Fruit fly (Drosophila melanogaster): ENCODE measurements around the gene dos.

dos gene

DNA sequence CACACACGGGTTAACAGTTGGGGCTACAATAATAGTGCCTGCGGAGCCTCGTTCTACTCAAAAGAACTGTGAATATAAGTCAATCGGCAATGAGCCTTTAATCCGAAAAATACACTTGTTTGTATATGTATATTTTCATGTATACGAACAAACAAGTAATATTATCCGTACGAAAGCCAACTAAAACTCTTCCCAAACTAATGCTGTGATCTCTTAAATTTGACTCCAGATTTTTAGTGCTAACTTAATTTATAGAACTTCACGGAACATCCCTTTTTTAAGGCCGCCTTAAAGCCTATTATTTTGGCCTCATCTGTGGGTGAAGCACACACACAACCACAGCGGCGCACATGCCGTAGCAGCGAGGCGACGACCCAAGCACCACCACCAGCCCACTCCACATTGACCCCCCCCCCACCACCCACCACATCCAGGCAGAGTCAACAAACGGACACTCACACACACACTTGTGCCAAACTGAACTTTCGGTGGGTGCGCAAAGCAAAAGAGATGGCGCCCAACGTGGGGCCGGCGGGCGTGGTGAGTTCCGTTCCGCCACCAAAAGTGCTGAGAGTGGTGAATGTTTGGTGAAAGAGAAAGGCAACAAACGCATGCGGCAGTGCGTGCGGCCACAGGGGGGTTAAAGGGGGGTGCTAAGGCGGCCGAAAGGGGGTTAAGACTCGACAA is 5.0 kb upstream of the dos start (continued):
- TF ChIP-seq dmrt99B (tag; optimal IDR thresholded peaks at IDR 0.05): peak; percentile 92
- peak; percentile 85 for TF ChIP-seq HHEX (GFP tag; optimal IDR thresholded peaks at IDR 0.05)

DNA sequence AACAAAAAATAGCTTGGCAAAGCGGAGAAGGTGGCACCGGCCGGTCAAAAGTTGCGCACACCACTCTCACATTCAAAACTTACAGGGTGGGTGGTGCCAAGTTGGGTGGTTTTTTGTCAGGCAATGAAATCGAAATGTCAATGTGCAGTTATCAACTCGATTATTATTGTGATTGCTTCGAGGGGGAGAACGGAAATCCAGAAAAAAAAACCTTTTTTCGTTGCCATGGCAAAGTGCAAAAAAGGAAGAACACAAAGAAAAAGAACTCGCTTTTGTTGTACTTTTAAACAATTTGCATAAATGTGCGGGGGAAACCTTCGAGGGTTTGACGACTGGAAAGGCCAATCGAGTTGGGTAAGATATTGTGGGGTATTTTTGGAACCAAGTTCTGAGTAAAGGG is 4.4 kb upstream of the dos start:
- TF ChIP-seq nerfin-1 (tag; optimal IDR thresholded peaks at IDR 0.05) (peak; percentile 15), MESR4 (GFP tag; optimal IDR thresholded peaks at IDR 0.05) (no peak), Kr (GFP tag; optimal IDR thresholded peaks at IDR 0.05) (no peak), CG2202 (tag; optimal IDR thresholded peaks at IDR 0.05) (no peak), Ada2b (GFP tag; IDR thresholded peaks at IDR 0.05) (no peak), CG17568 (GFP tag; optimal IDR thresholded peaks at IDR 0.05) (no peak), sqz (GFP tag; optimal IDR thresholded peaks at IDR 0.05) (peak; percentile 64), odd (GFP tag; optimal IDR thresholded peaks at IDR 0.05) (no peak), Bgb (GFP tag; IDR thresholded peaks at IDR 0.05; ENCODE audit: partially characterized antibody) (no peak), CG7271 (tag; optimal IDR thresholded peaks at IDR 0.05) (no peak), eve (GFP tag; optimal IDR thresholded peaks at IDR 0.05) (peak in 1 of 2 experiments; percentile 66), Sox100B (GFP tag; optimal IDR thresholded peaks at IDR 0.05) (no peak), MTF-1 (GFP tag; optimal IDR thresholded peaks at IDR 0.05; ENCODE audit: borderline replicate concordance) (no peak), tgo (GFP tag; IDR thresholded peaks at IDR 0.05) (no peak), chm (GFP tag; IDR thresholded peaks at IDR 0.05) (0 out of 2 replicates have a peak, but pooled peaks have one; percentile 2)

DNA sequence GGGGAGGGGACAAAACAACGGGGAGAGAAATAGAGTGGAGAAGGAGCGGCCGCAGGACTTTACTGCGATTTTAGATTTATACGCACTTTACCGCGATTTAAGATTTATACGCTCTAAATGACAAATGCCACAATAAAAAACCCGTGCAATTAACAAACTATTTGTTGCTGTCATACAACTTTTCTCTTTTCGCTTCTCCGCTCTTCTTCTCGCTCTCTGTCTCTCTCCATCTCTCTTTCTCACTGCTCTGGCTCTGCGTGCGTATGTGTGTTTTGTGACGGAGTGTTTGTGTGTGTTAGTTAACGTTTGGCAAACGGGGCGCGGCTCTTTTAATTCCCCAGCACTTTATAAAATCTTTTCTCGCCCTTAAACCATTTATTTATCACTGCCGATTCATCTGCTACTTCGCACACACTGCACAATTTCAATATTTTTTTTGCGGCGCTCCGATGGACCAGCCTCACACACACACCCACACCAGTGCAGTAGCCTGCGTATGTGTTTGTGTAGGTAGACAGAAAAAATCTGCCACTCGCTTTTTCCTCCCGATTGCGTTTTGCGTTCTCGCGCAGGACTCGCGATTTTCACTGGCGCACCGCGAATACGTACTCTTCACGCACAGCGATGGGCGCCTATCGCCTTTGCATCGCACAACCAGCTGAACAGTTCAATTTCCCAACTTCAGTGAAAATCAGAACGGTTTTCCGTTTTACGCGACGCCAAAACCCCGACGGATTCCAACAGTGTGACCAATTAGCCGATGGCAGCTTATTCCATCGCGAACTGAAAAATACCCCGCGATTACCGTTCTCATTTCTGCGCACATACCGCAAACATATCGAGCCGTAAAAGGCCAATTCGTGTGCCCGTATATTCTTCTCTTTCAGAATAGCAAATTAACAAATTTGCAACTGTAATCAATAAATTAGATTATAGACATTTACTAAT is 3.1 kb upstream of the dos start, which contains the start of gene msn:
Gene msn, minus strand, starts transcription at position 747 of the 948 bp plus-strand sequence.
- TF ChIP-seq row (GFP tag; IDR thresholded peaks at IDR 0.05) (peak; percentile 78), Mes4 (GFP tag; optimal IDR thresholded peaks at IDR 0.05) (peak; percentile 8), Lhr (GFP tag; optimal IDR thresholded peaks at IDR 0.05) (peak; percentile 38), yki (optimal IDR thresholded peaks at IDR 0.05) (peak; percentile 68), CG12744 (GFP tag; optimal IDR thresholded peaks at IDR 0.05) (no peak), al (GFP tag; IDR thresholded peaks at IDR 0.05) (no peak), Side (GFP tag; optimal IDR thresholded peaks at IDR 0.05) (peak; percentile 8), Abd-B (GFP tag; optimal IDR thresholded peaks at IDR 0.05) (peak; percentile 20), prd (optimal IDR thresholded peaks at IDR 0.05) (no peak), prd (GFP tag; IDR thresholded peaks at IDR 0.05) (0 out of 3 replicates have a peak, but pooled peaks have one; percentile 7), CG15601 (tag; optimal IDR thresholded peaks at IDR 0.05) (no peak), scrt (GFP tag; optimal IDR thresholded peaks at IDR 0.05) (peak; percentile 25), HLH4C (GFP tag; IDR thresholded peaks at IDR 0.05; ENCODE audit: partially characterized antibody) (peak; percentile 53; the same call in 2 of the 3 replicates), PHDP (tag; optimal IDR thresholded peaks at IDR 0.05) (peak; percentile 20), gsb-n (tag; optimal IDR thresholded peaks at IDR 0.05) (peak; percentile 20), ara (GFP tag; IDR thresholded peaks at IDR 0.05) (no peak), ewg (GFP tag; optimal IDR thresholded peaks at IDR 0.05) (peak; percentile 37), CG17361 (GFP tag; IDR thresholded peaks at IDR 0.05) (no peak), CkIIα-i1 (GFP tag; IDR thresholded peaks at IDR 0.05) (no peak), twi (tag; optimal IDR thresholded peaks at IDR 0.05) (no peak), CG10147 (GFP tag; optimal IDR thresholded peaks at IDR 0.05) (no peak), pho (GFP tag; optimal IDR thresholded peaks at IDR 0.05) (peak; percentile 19), CG13287 (GFP tag; IDR thresholded peaks at IDR 0.05; ENCODE audit: partially characterized antibody) (peak; percentile 67), CG4854 (GFP tag; optimal IDR thresholded peaks at IDR 0.05) (no peak), CG15514 (GFP tag; optimal IDR thresholded peaks at IDR 0.05) (peak; percentile 63), Ets97D (GFP tag; optimal IDR thresholded peaks at IDR 0.05) (peak; percentile 89), ssp (GFP tag; IDR thresholded peaks at IDR 0.05) (peak; percentile 57), CG5245 (GFP tag; optimal IDR thresholded peaks at IDR 0.05) (no peak)
